Fruit fly (Drosophila melanogaster) whole organism: ENCODE results near the gene betaggt-I.

Experiments
- CG8478 ChIP-seq: fragments of >200 bp; optimal IDR thresholded peaks from 2 replicates; lab custom pipeline; 2018; ENCODE audit warnings: inconsistent platforms
- EcR ChIP-seq, 2 experiments: fragments of >200 bp; optimal IDR thresholded peaks; 2 replicates each; lab custom pipeline; 2017; ENCODE audit warnings: missing biosample characterization in 2 of 2, missing genetic modification characterization in 2 of 2, missing genetic modification reagents in 2 of 2
- usp ChIP-seq: fragments of >200 bp; optimal IDR thresholded peaks from 2 replicates; lab custom pipeline; 2017; ENCODE audit warnings: missing biosample characterization, missing genetic modification characterization, mixed read lengths

dm6 chr2L:4945300-4945699 lies at the start of gene betaggt-I, which contains the start of gene mRpL24:
- TF ChIP-seq EcR (GFP tag; optimal IDR thresholded peaks at IDR 0.05; lab: Kevin White, UChicago) (no peak), usp (GFP tag; lab: Kevin White, UChicago) (no peak), CG8478 (lab: Kevin White, UChicago) (no peak)
